Fruit fly (Drosophila melanogaster): ENCODE measurements around the gene sty.

Gene sty

DNA sequence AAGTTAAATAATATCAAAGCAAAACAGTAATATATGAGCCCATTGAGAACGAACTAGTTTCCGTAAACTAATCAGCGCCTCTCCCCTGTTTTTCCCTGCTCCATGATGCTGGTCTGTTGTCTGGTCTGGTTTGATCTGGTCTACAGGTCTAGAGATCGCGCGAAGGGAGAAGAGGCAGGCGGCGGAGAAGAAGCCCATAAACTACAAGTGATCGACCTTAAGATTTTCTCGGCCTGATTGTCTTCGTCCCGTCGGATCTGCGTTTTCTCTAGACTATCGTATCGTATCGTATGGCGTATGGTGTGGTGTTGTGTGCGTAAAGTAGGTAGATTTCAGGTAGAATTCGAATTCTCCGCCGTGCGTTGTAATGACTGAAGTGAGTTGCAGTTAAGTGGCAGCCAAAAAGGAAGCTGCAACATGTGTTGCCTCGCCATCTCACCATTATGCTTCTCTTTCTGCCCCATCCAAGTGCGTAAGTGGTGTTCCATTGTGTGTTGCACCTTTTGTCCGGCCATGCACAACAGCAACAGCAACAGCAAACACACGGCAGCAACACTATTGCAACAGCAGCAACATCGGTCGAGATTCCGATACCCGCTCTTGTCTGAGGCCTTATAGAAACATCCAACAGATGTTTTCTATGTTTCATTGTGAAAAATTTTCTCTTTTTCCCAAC lies 15.0 kb downstream of the sty start (continued):
- TF ChIP-seq lov (optimal IDR thresholded peaks at IDR 0.05) (no peak), lov (GFP tag; IDR thresholded peaks at IDR 0.05) (no peak), CG5953 (GFP tag; IDR thresholded peaks at IDR 0.05) (no peak), CG6765 (GFP tag; optimal IDR thresholded peaks at IDR 0.05) (no peak), sna (GFP tag; IDR thresholded peaks at IDR 0.05; ENCODE audit: partially characterized antibody) (no peak), CG33557 (GFP tag; optimal IDR thresholded peaks at IDR 0.05) (no peak), dysf (GFP tag; IDR thresholded peaks at IDR 0.05) (no peak), Chrac-16 (GFP tag; optimal IDR thresholded peaks at IDR 0.05) (no peak), CG5245 (GFP tag; optimal IDR thresholded peaks at IDR 0.05) (no peak), Doc3 (GFP tag; IDR thresholded peaks at IDR 0.05; ENCODE audit: partially characterized antibody) (no peak), Gug (GFP tag; IDR thresholded peaks at IDR 0.05) (no peak), CG10147 (GFP tag; optimal IDR thresholded peaks at IDR 0.05) (no peak), tll (GFP tag; optimal IDR thresholded peaks at IDR 0.05) (peak in 1 of 2 experiments; percentile 76), CG8290 (GFP tag; optimal IDR thresholded peaks at IDR 0.05) (no peak), CG8290 (tag; optimal IDR thresholded peaks at IDR 0.05) (no peak), crp (GFP tag; optimal IDR thresholded peaks at IDR 0.05) (no peak), gsb-n (tag; optimal IDR thresholded peaks at IDR 0.05) (no peak), CG18599 (GFP tag; optimal IDR thresholded peaks at IDR 0.05) (no peak), CG15514 (GFP tag; optimal IDR thresholded peaks at IDR 0.05) (peak; percentile 70), ranshi (GFP tag; IDR thresholded peaks at IDR 0.05) (no peak), CG1024 (GFP tag; IDR thresholded peaks at IDR 0.05) (no peak), gcm2 (GFP tag; optimal IDR thresholded peaks at IDR 0.05) (no peak), vvl (GFP tag; IDR thresholded peaks at IDR 0.05) (no peak), cg (GFP tag; optimal IDR thresholded peaks at IDR 0.05) (peak; percentile 24), CG2678 (tag; optimal IDR thresholded peaks at IDR 0.05) (no peak), CG34376 (GFP tag; optimal IDR thresholded peaks at IDR 0.05) (no peak), CG31365 (tag; optimal IDR thresholded peaks at IDR 0.05) (no peak), zen2 (GFP tag; IDR thresholded peaks at IDR 0.05; ENCODE audit: partially characterized antibody) (no peak), caup (GFP tag; optimal IDR thresholded peaks at IDR 0.05; ENCODE audit: severe bottlenecking) (no peak), dpn (GFP tag; optimal IDR thresholded peaks at IDR 0.05) (no peak), tio (GFP tag; optimal IDR thresholded peaks at IDR 0.05) (no peak), odd (GFP tag; optimal IDR thresholded peaks at IDR 0.05) (peak; percentile 34), HmgD (GFP tag; optimal IDR thresholded peaks at IDR 0.05) (no peak), CG4424 (GFP tag; optimal IDR thresholded peaks at IDR 0.05) (no peak), CG31441 (GFP tag; IDR thresholded peaks at IDR 0.05) (no peak), z (GFP tag; IDR thresholded peaks at IDR 0.05) (no peak), slp2 (GFP tag; optimal IDR thresholded peaks at IDR 0.05) (no peak), btn (GFP tag; optimal IDR thresholded peaks at IDR 0.05) (no peak), ara (GFP tag; IDR thresholded peaks at IDR 0.05) (no peak), cas (GFP tag; IDR thresholded peaks at IDR 0.05) (no peak), Dip2 (GFP tag; IDR thresholded peaks at IDR 0.05) (no peak), CG17328 (GFP tag; IDR thresholded peaks at IDR 0.05) (no peak), Doc2 (GFP tag; IDR thresholded peaks at IDR 0.05) (no peak), disco-r (GFP tag; optimal IDR thresholded peaks at IDR 0.05) (no peak), grau (tag; optimal IDR thresholded peaks at IDR 0.05) (no peak), CG43689 (GFP tag; IDR thresholded peaks at IDR 0.05) (no peak), Meics (GFP tag; optimal IDR thresholded peaks at IDR 0.05) (no peak), CG3065 (GFP tag; optimal IDR thresholded peaks at IDR 0.05) (no peak), CG4404 (GFP tag; IDR thresholded peaks at IDR 0.05) (no peak), unpg (GFP tag; optimal IDR thresholded peaks at IDR 0.05) (no peak), ERR (GFP tag; optimal IDR thresholded peaks at IDR 0.05) (no peak)
